Worm (Caenorhabditis elegans) whole organism, early embryonic: ENCODE results near the gene mlt-10.
"Not testable (repeated sequence)": the region's sequence is repeated elsewhere in the genome, so short reads cannot be mapped to it uniquely, and the experiment has no call there.

Source experiments
- B0310.2 ChIP-seq: sonication (generic microtip); optimal IDR thresholded peaks from 2 replicates; lab custom pipeline; 2016; ENCODE audit warnings: mild to moderate bottlenecking, missing genetic modification characterization, missing compliant biosample characterization
- F13C5.2 ChIP-seq: sonication (generic microtip); optimal IDR thresholded peaks from 2 replicates; lab custom pipeline; 2017; ENCODE audit warnings: mild to moderate bottlenecking, missing genetic modification characterization, inconsistent platforms, missing compliant biosample characterization
- aly-1 ChIP-seq: sonication (generic microtip); optimal IDR thresholded peaks from 2 replicates; lab custom pipeline; 2016; ENCODE audit warnings: missing genetic modification characterization, missing compliant biosample characterization
- ama-1 ChIP-seq: fragments of 150-350 bp; optimal IDR thresholded peaks from 2 replicates; lab custom pipeline; 2014
- ceh-13 ChIP-seq: fragments of 200-800 bp; sonication (Bioruptor generic); optimal IDR thresholded peaks from 2 replicates; lab custom pipeline; 2018; ENCODE audit warnings: mild to moderate bottlenecking, missing genetic modification characterization, missing compliant biosample characterization
- ceh-36 ChIP-seq: sonication (generic microtip); optimal IDR thresholded peaks from 2 replicates; lab custom pipeline; 2016; ENCODE audit warnings: missing genetic modification characterization, inconsistent platforms, missing compliant biosample characterization
- ets-7 ChIP-seq: sonication (generic microtip); optimal IDR thresholded peaks from 2 replicates; lab custom pipeline; 2016; ENCODE audit warnings: missing genotype, missing genetic modification characterization, missing compliant biosample characterization
- flt-1 ChIP-seq: fragments of 200-800 bp; sonication (Bioruptor generic); IDR thresholded peaks from 2 replicates; pipeline ENCODE4 v1.3.6; 2022; ENCODE audit warnings: missing genetic modification characterization, missing compliant biosample characterization
- hmbx-1 ChIP-seq: sonication (generic microtip); optimal IDR thresholded peaks from 2 replicates; lab custom pipeline; 2016; ENCODE audit warnings: mild to moderate bottlenecking, missing genetic modification characterization, missing compliant biosample characterization
- hmg-4 ChIP-seq: fragments of 200-800 bp; sonication (Bioruptor generic); optimal IDR thresholded peaks from 2 replicates; lab custom pipeline; 2018; ENCODE audit warnings: mild to moderate bottlenecking, missing genetic modification characterization, missing compliant biosample characterization
- hnd-1 ChIP-seq: sonication (generic microtip); optimal IDR thresholded peaks from 2 replicates; lab custom pipeline; 2016; ENCODE audit warnings: missing genetic modification characterization, missing compliant biosample characterization
- pes-1 ChIP-seq: fragments of 200-800 bp; sonication (Bioruptor generic); IDR thresholded peaks from 2 replicates; pipeline ENCODE4 v1.3.6; 2022; ENCODE audit warnings: missing genetic modification reagents, missing genetic modification characterization, missing compliant biosample characterization
- scrt-1 ChIP-seq: fragments of 200-800 bp; sonication (Bioruptor generic); IDR thresholded peaks from 2 replicates; pipeline ENCODE4 v1.3.6; 2022; ENCODE audit warnings: missing genetic modification characterization, missing compliant biosample characterization
- sea-1 ChIP-seq: fragments of 200-800 bp; sonication (Bioruptor generic); conservative IDR thresholded peaks from 2 replicates; pipeline ENCODE4 v1.3.6; 2022; ENCODE audit warnings: missing genetic modification characterization, missing compliant biosample characterization
- tbx-11 ChIP-seq: fragments of 200-800 bp; sonication (Bioruptor generic); IDR thresholded peaks from 2 replicates; pipeline ENCODE4 v1.3.6; 2022; ENCODE audit warnings: missing genetic modification characterization, missing compliant biosample characterization
- tbx-37 ChIP-seq: fragments of 200-800 bp; sonication (Bioruptor generic); conservative IDR thresholded peaks from 2 replicates; pipeline ENCODE4 v1.3.6; 2022; ENCODE audit warnings: missing genetic modification reagents, missing genetic modification characterization, missing compliant biosample characterization
- tra-4 ChIP-seq: sonication (generic microtip); optimal IDR thresholded peaks from 2 replicates; lab custom pipeline; 2017; ENCODE audit warnings: missing genetic modification characterization, missing compliant biosample characterization

mlt-10 gene

ce11 chrII:522302-522701 is 24.2 kb upstream of the mlt-10 start, which contains the start of gene slc-36.2:
Gene slc-36.2, plus strand, starts transcription at chrII:522602.
- TF ChIP-seq tbx-37 (GFP tag; lab: Robert Waterston, UW) = no peak
- TF ChIP-seq F13C5.2 (tag; lab: Kevin White, UChicago) = no peak
- no peak for TF ChIP-seq ceh-13
- no peak for TF ChIP-seq sea-1 (GFP tag; lab: Robert Waterston, UW)

- TF ChIP-seq hnd-1 (tag; lab: Kevin White, UChicago) (no peak), hmbx-1 (tag; lab: Kevin White, UChicago) (no peak), B0310.2 (tag; lab: Kevin White, UChicago) (no peak), pes-1 (GFP tag; lab: Robert Waterston, UW) (no peak), ceh-36 (no peak), ama-1 (lab: Kevin White, UChicago) (no peak), tbx-37 (GFP tag; lab: Robert Waterston, UW) (no peak), F13C5.2 (tag; lab: Kevin White, UChicago) (no peak), aly-1 (tag; lab: Kevin White, UChicago) (no peak), sea-1 (GFP tag; lab: Robert Waterston, UW) (no peak), ets-7 (tag; lab: Kevin White, UChicago) (no peak), flt-1 (no peak), scrt-1 (GFP tag; lab: Robert Waterston, UW) (no peak), tbx-11 (GFP tag; lab: Robert Waterston, UW) (no peak), hmg-4 (GFP tag; lab: Kevin White, UChicago) (no peak)
Observed at ce11 chrII:526375-526774, 20.1 kb upstream of the mlt-10 start, which contains the start of gene lgc-34. Gene lgc-34, plus strand, starts transcription at chrII:526574.

- not testable (repeated sequence) for TF ChIP-seq tbx-37 (GFP tag; lab: Robert Waterston, UW); aly-1 (tag; lab: Kevin White, UChicago); ets-7 (tag; lab: Kevin White, UChicago)
Observed at ce11 chrII:535226-535625, 11.3 kb upstream of the mlt-10 start, which contains the start of gene T27A1.3. Gene T27A1.3, plus strand, starts transcription at chrII:535526.

- no peak for TF ChIP-seq ets-7 (tag; lab: Kevin White, UChicago)
- no peak for TF ChIP-seq ceh-36
- no peak for TF ChIP-seq tbx-37 (GFP tag; lab: Robert Waterston, UW)
- no peak for TF ChIP-seq sea-1 (GFP tag; lab: Robert Waterston, UW)
- no peak for TF ChIP-seq aly-1 (tag; lab: Kevin White, UChicago)
- TF ChIP-seq ceh-13 = no peak
- no peak for TF ChIP-seq hmbx-1 (tag; lab: Kevin White, UChicago)
- TF ChIP-seq scrt-1 (GFP tag; lab: Robert Waterston, UW) = no peak
- TF ChIP-seq F13C5.2 (tag; lab: Kevin White, UChicago) = no peak
- no peak for TF ChIP-seq flt-1
- TF ChIP-seq tbx-11 (GFP tag; lab: Robert Waterston, UW) = no peak
- TF ChIP-seq hnd-1 (tag; lab: Kevin White, UChicago) = no peak
- TF ChIP-seq tra-4 (tag; lab: Kevin White, UChicago) = no peak
- TF ChIP-seq ama-1 (lab: Kevin White, UChicago) = no peak
- no peak for TF ChIP-seq hmg-4 (GFP tag; lab: Kevin White, UChicago)
- TF ChIP-seq B0310.2 (tag; lab: Kevin White, UChicago) = no peak
- no peak for TF ChIP-seq pes-1 (GFP tag; lab: Robert Waterston, UW)
Observed at ce11 chrII:536775-537174, 9.7 kb upstream of the mlt-10 start, which contains the start of gene T27A1.2. Gene T27A1.2, minus strand, starts transcription at chrII:536875.

ce11 chrII:542416-542815 is 4.1 kb upstream of the mlt-10 start:
- TF ChIP-seq tbx-11 (GFP tag; lab: Robert Waterston, UW) (no peak), scrt-1 (GFP tag; lab: Robert Waterston, UW) (no peak)

- TF ChIP-seq aly-1 (tag; lab: Kevin White, UChicago) (no peak), ceh-13 (no peak), sea-1 (GFP tag; lab: Robert Waterston, UW) (no peak)
Observed at ce11 chrII:549501-549900, 3.0 kb downstream of the mlt-10 start.

- peak; percentile 43 for TF ChIP-seq aly-1 (tag; lab: Kevin White, UChicago)
- no peak for TF ChIP-seq ets-7 (tag; lab: Kevin White, UChicago)
- no peak for TF ChIP-seq pes-1 (GFP tag; lab: Robert Waterston, UW)
Observed at ce11 chrII:551245-551904, 4.9 kb downstream of the mlt-10 start, which contains the start of gene lips-7. Gene lips-7, plus strand, starts transcription at chrII:551854.

- no peak for TF ChIP-seq B0310.2 (tag; lab: Kevin White, UChicago)
- TF ChIP-seq sea-1 (GFP tag; lab: Robert Waterston, UW) = no peak
- TF ChIP-seq tbx-37 (GFP tag; lab: Robert Waterston, UW) = no peak
- TF ChIP-seq F13C5.2 (tag; lab: Kevin White, UChicago) = no peak
- no peak for TF ChIP-seq aly-1 (tag; lab: Kevin White, UChicago)
- TF ChIP-seq flt-1 = no peak
- no peak for TF ChIP-seq tra-4 (tag; lab: Kevin White, UChicago)
- no peak for TF ChIP-seq ceh-36
- TF ChIP-seq hnd-1 (tag; lab: Kevin White, UChicago) = no peak
Observed at ce11 chrII:555371-555770, 8.9 kb downstream of the mlt-10 start.
